Fruit fly (Drosophila melanogaster): ENCODE measurements around the gene Tengl2.

DNA sequence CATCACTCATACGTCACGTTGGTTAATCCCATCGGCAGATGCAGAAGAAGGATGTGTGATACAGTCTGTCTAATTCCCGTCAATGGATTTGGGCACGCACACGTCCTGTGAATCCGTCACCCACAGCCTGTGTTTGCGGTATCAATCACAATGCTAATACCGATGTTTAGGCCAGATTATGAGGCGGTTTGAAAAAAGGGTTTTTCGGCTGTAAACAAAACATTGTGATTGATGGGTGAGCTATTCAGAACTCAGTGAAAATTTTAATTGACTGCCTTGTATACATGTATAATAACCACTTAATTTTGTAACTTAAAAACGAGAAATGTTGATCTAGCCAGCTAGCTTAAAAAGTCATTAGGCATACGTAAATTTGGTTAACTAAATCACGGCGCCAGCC is 24.0 kb upstream of the Tengl2 start, which contains the start of gene CG4270:
- TF ChIP-seq CrebA (GFP tag; optimal IDR thresholded peaks at IDR 0.05; ENCODE audit: borderline replicate concordance) (no peak), CG9705 (GFP tag; optimal IDR thresholded peaks at IDR 0.05) (no peak), Myc (optimal IDR thresholded peaks at IDR 0.05) (no peak), dsf (GFP tag; optimal IDR thresholded peaks at IDR 0.05; ENCODE audit: borderline replicate concordance) (no peak)

All from whole organism, wandering third instar larva.